Fruit fly (Drosophila melanogaster) whole organism, wandering third instar larva: ENCODE results near the gene CG12581.

Experiments
- CG32264 ChIP-seq: fragments of 200-800 bp; sonication (Bioruptor generic); optimal IDR thresholded peaks from 2 replicates; lab custom pipeline; 2016; ENCODE audit warnings: missing biosample characterization, missing genetic modification characterization
- Dfd ChIP-seq: fragments of >200 bp; optimal IDR thresholded peaks from 2 replicates; lab custom pipeline; 2017; ENCODE audit warnings: missing biosample characterization, missing genetic modification characterization
- Dif ChIP-seq: fragments of 200-275, 200-300 bp; sonication (Bioruptor generic); optimal IDR thresholded peaks from 2 replicates; lab custom pipeline; 2018; ENCODE audit warnings: missing biosample characterization, missing genetic modification characterization; ENCODE audit not compliant: partially characterized antibody
- HLH106 ChIP-seq: fragments of 200-800 bp; optimal IDR thresholded peaks from 3 replicates; lab custom pipeline; 2019; ENCODE audit warnings: missing biosample characterization, mild to moderate bottlenecking, missing genetic modification characterization, moderate library complexity
- Hnf4 ChIP-seq: fragments of 200-800 bp; sonication (Bioruptor generic); optimal IDR thresholded peaks from 2 replicates; lab custom pipeline; 2016; ENCODE audit warnings: missing biosample characterization, mild to moderate bottlenecking, missing genetic modification characterization
- Hr78 ChIP-seq: fragments of >200 bp; optimal IDR thresholded peaks from 2 replicates; lab custom pipeline; 2017; ENCODE audit warnings: missing biosample characterization, missing genetic modification characterization
- Hr83 ChIP-seq: fragments of 200-300 bp; sonication (Bioruptor generic); optimal IDR thresholded peaks from 2 replicates; lab custom pipeline; 2016; ENCODE audit warnings: missing biosample characterization, mild to moderate bottlenecking, missing genetic modification characterization, moderate library complexity; ENCODE audit not compliant: poor library complexity, severe bottlenecking
- Jra ChIP-seq: sonication (Bioruptor generic); optimal IDR thresholded peaks from 2 replicates; lab custom pipeline; 2016; ENCODE audit warnings: missing biosample characterization, missing genetic modification characterization
- Mio ChIP-seq: sonication (Bioruptor generic); optimal IDR thresholded peaks from 2 replicates; lab custom pipeline; 2016; ENCODE audit warnings: missing biosample characterization, missing genetic modification characterization
- Myc ChIP-seq: fragments of >200 bp; optimal IDR thresholded peaks from 2 replicates; lab custom pipeline; 2017
- N ChIP-seq: fragments of >200 bp; optimal IDR thresholded peaks from 2 replicates; lab custom pipeline; 2018; ENCODE audit warnings: missing biosample characterization, missing external identifiers, missing genetic modification characterization
- OdsH ChIP-seq: fragments of 200-800 bp; sonication (Bioruptor generic); optimal IDR thresholded peaks from 2 replicates; lab custom pipeline; 2016; ENCODE audit warnings: missing biosample characterization, mild to moderate bottlenecking, missing genetic modification characterization
- Rel ChIP-seq, 2 experiments: fragments of 200-800 bp; sonication (Bioruptor generic) in 1 of 2; optimal IDR thresholded peaks; 2 replicates in 1 of 2; 3 replicates in 1 of 2; lab custom pipeline; 2016 to 2019; ENCODE audit warnings: mild to moderate bottlenecking in 2 of 2, missing biosample characterization in 2 of 2, missing genetic modification characterization in 2 of 2, moderate library complexity in 1 of 2
- Sp1 ChIP-seq: fragments of 200-800 bp; sonication (Bioruptor generic); optimal IDR thresholded peaks from 3 replicates; lab custom pipeline; 2019; ENCODE audit warnings: missing biosample characterization, mild to moderate bottlenecking, missing genetic modification characterization, moderate library complexity
- Vsx2 ChIP-seq: fragments of 200-300, 225-300 bp; sonication (Bioruptor generic); optimal IDR thresholded peaks from 2 replicates; lab custom pipeline; 2018; ENCODE audit warnings: missing biosample characterization, missing genetic modification characterization; ENCODE audit not compliant: partially characterized antibody
- br ChIP-seq: fragments of 200-800 bp; sonication (Bioruptor generic); optimal IDR thresholded peaks from 2 replicates; lab custom pipeline; 2016; ENCODE audit warnings: missing biosample characterization, missing genetic modification characterization
- brk ChIP-seq: fragments of 200-800 bp; sonication (Bioruptor generic); optimal IDR thresholded peaks from 2 replicates; lab custom pipeline; 2016; ENCODE audit warnings: missing biosample characterization, mild to moderate bottlenecking, missing genetic modification characterization
- dsf ChIP-seq: sonication (Bioruptor generic); optimal IDR thresholded peaks from 2 replicates; lab custom pipeline; 2016; ENCODE audit warnings: missing biosample characterization, missing genetic modification characterization, borderline replicate concordance
- ey ChIP-seq: fragments of 200-800 bp; sonication (Bioruptor generic); optimal IDR thresholded peaks from 2 replicates; lab custom pipeline; 2016; ENCODE audit warnings: missing biosample characterization, missing genetic modification characterization
- foxo ChIP-seq, 2 experiments: fragments of 200-800 bp; sonication (Bioruptor generic); optimal IDR thresholded peaks; 2 replicates in 1 of 2; 3 replicates in 1 of 2; lab custom pipeline; 2016 to 2017; ENCODE audit warnings: missing biosample characterization in 2 of 2, missing genetic modification characterization in 2 of 2
- fru ChIP-seq: fragments of 200-800 bp; sonication (Bioruptor generic); optimal IDR thresholded peaks from 3 replicates; lab custom pipeline; 2016; ENCODE audit warnings: missing biosample characterization, mild to moderate bottlenecking, missing genetic modification characterization
- h ChIP-seq: fragments of 200-800 bp; sonication (Bioruptor generic); optimal IDR thresholded peaks from 3 replicates; lab custom pipeline; 2016; ENCODE audit warnings: missing biosample characterization, mild to moderate bottlenecking, missing genetic modification characterization
- jim ChIP-seq: fragments of 175-275, 200-325 bp; sonication (Bioruptor generic); optimal IDR thresholded peaks from 2 replicates; lab custom pipeline; 2016; ENCODE audit warnings: missing biosample characterization, mild to moderate bottlenecking, missing genetic modification characterization
- lola ChIP-seq: fragments of >200 bp; optimal IDR thresholded peaks from 2 replicates; lab custom pipeline; 2017; ENCODE audit warnings: missing biosample characterization, missing genetic modification characterization
- pan ChIP-seq: fragments of >200 bp; optimal IDR thresholded peaks from 2 replicates; lab custom pipeline; 2017
- sage ChIP-seq: fragments of 200-800 bp; sonication (Bioruptor generic); optimal IDR thresholded peaks from 2 replicates; lab custom pipeline; 2016; ENCODE audit warnings: missing biosample characterization, mild to moderate bottlenecking, missing genetic modification characterization
- sv ChIP-seq: fragments of 200-800 bp; sonication (Bioruptor generic); optimal IDR thresholded peaks from 3 replicates; lab custom pipeline; 2016; ENCODE audit warnings: missing biosample characterization, missing genetic modification characterization
- tai ChIP-seq: sonication (Bioruptor generic); optimal IDR thresholded peaks from 2 replicates; lab custom pipeline; 2016; ENCODE audit warnings: missing biosample characterization, missing genetic modification characterization
- woc ChIP-seq: sonication (Bioruptor generic); optimal IDR thresholded peaks from 2 replicates; lab custom pipeline; 2016; ENCODE audit warnings: missing biosample characterization, mild to moderate bottlenecking, missing genetic modification characterization

The CG12581 gene

DNA sequence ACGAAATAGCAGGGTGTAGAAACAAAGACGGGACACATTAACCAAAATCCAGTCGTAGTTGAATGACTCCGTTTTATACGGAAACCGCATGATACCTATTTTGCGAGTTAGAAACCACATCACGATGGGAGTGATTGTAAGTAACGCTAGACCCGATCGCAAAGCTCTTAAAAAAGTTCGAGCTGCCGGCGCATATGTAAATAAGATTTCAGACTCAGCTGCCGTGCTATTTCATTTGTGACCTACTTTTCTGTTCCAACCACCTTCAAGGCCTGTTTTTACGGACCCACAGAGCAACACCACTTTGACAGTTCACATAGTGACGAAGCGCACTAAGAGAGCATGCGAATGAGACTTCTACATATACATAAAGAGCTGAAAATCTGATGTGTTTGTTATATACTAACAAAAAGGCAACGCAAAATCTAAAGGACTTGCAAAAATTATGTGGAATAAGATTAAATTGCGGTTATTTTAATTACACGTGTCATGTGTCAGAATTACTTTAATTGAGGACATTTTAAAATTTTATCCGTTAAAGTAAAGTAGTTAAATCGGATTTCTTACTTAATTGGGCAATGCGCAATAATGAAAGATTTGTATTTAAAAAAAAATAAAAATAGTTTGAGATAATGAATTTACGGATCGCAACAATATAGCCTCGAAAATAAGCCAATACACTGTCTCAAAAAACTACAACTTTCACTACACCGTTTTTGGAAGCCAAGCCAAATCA lies 4.5 kb downstream of the CG12581 start:
- TF ChIP-seq Jra (GFP tag; lab: Kevin White, UChicago) (no peak), sv (GFP tag; lab: Kevin White, UChicago) (no peak), jim (GFP tag; lab: Kevin White, UChicago) (no peak), Dfd (GFP tag; lab: Kevin White, UChicago) (no peak), Vsx2 (GFP tag; lab: Kevin White, UChicago) (no peak), pan (lab: Kevin White, UChicago) (no peak), sage (no peak), Sp1 (GFP tag; lab: Kevin White, UChicago) (no peak), Rel (GFP tag; optimal IDR thresholded peaks at IDR 0.05; lab: Kevin White, UChicago) (no peak), Rel (tag; optimal IDR thresholded peaks at IDR 0.05; lab: Kevin White, UChicago) (no peak), Hr83 (GFP tag; lab: Kevin White, UChicago) (no peak), OdsH (GFP tag; lab: Kevin White, UChicago) (no peak), N (GFP tag; lab: Kevin White, UChicago) (no peak), h (no peak), lola (no peak), fru (no peak), Hr78 (GFP tag; lab: Kevin White, UChicago) (no peak), Myc (lab: Kevin White, UChicago) (no peak)

DNA sequence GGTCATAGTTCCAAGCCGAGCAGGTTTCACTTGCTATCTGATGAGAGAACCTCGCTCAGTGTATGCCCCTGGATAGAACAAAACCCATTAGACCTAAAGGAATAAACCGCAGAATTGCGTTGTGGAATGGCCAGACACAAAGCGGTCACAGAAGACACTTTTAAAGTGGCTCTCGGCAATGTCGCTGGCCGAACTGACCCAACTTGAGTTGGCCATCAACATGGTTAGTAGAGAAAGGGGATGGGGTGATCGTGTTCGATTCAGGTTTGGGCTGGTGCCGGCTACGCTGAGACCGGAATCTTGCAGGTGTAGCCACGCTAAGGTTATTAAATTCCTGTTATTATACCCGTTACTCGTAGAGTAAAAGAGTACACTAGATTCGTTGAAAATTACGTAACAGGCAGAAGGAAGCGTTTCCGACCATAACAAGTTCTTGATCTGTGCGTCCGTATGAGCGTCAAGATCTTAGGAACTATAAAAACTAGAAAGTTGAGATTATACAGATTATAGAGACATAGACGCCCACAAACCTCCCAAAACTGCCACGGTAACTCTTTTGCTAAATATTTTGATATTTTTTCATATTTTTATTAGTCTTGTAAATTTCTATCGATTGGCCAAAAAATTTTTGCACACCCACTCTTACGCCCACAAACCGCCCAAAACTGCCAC lies 6.2 kb downstream of the CG12581 start:
- no peak for TF ChIP-seq sage
- peak; percentile 75 for TF ChIP-seq Dfd (GFP tag; lab: Kevin White, UChicago)

DNA sequence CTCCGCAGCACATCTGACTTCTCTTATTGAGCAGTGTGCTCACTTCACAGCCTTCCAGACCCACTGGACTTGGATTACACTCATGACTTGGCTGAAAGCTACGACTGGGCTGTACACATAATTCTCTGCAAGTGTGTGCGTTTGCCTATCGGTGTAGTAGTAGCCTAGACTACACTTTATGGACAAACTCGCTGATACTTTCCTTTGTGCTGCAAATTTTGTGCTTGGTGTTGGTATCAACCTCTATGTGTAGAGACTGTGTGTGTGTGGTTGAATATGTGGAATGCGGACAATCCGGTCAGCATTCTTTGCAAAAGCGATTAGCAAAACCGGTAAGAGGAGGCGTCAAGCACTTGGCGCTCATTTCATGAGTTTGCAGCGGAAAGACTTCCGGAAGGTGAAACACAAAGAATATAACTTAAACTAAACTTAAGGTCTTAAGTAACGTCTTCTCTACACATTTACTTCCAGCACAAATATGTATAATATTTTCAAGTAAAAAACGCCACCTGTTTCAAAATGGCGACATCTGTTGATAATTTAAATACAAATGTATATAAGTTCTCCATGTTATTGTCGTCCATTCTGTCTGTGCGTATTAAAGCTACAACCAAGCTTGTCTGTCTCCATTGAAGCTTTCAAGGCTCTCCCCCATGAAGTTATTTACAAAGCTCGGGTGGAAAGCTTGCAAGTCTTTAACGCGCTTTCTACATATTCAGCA lies 12.5 kb downstream of the CG12581 start:
- peak; percentile 61 for TF ChIP-seq Dif (GFP tag; lab: Kevin White, UChicago)
- no peak for TF ChIP-seq tai (GFP tag; lab: Kevin White, UChicago)
- no peak for TF ChIP-seq pan (lab: Kevin White, UChicago)
- no peak for TF ChIP-seq sv (GFP tag; lab: Kevin White, UChicago)
- TF ChIP-seq sage: peak; percentile 33
- no peak for TF ChIP-seq dsf (GFP tag; lab: Kevin White, UChicago)
- TF ChIP-seq ey: no peak
- TF ChIP-seq Hr83 (GFP tag; lab: Kevin White, UChicago): no peak
- TF ChIP-seq Vsx2 (GFP tag; lab: Kevin White, UChicago): peak; percentile 74
- peak; percentile 100 for TF ChIP-seq fru
- TF ChIP-seq woc: no peak
- TF ChIP-seq brk (GFP tag; lab: Kevin White, UChicago): peak; percentile 73
- TF ChIP-seq lola: no peak
- no peak for TF ChIP-seq Mio (GFP tag; lab: Kevin White, UChicago)
- TF ChIP-seq Rel (GFP tag; optimal IDR thresholded peaks at IDR 0.05; lab: Kevin White, UChicago): no peak
- TF ChIP-seq Rel (tag; optimal IDR thresholded peaks at IDR 0.05; lab: Kevin White, UChicago): no peak
- TF ChIP-seq br (GFP tag; lab: Kevin White, UChicago): no peak
- no peak for TF ChIP-seq OdsH (GFP tag; lab: Kevin White, UChicago)
- TF ChIP-seq HLH106 (tag; lab: Kevin White, UChicago): no peak
- TF ChIP-seq foxo (GFP tag; optimal IDR thresholded peaks at IDR 0.05; lab: Kevin White, UChicago): peak in 1 of 2 experiments; percentile 37

DNA sequence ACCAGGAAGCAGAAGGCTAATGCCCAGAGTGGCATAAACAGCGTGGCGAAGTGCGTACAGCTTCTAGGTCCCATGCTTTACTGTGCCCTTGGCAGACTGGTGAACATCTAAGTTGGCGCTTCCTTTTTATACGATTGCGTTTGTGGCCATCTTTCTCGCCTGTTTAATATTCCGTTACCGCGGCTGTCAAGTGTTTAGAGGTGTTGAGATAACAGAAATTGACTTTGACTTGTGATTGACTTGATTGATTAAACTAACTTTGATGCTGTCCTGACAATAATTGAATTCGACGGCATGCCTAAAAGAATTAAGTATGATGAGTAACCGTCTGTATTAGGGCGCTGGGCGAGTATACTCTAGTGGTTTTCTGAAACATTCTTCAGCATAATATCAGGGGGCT lies 15.7 kb downstream of the CG12581 start, which contains the start of gene Dsk:
Gene Dsk, minus strand, starts transcription at position 101 of the 400 bp plus-strand sequence.
- TF ChIP-seq Hnf4 (GFP tag; lab: Kevin White, UChicago) (no peak), lola (no peak), CG32264 (no peak)
